Worm (Caenorhabditis elegans) whole organism, L4 larva: Measurements from ENCODE around the gene F09E10.1.

ENCODE experiments used
- ZK546.5 ChIP-seq, 2 experiments: sonication (generic microtip); optimal IDR thresholded peaks; 2 replicates each; lab custom pipeline; 2017; ENCODE audit warnings: missing biosample characterization in 2 of 2, missing genetic modification characterization in 2 of 2
- aha-1 ChIP-seq: fragments of 150-350 bp; peaks from one replicate; lab custom pipeline; 2014; ENCODE audit warnings: missing biosample characterization, missing genetic modification characterization
- arid-1 ChIP-seq: fragments of 200-800 bp; sonication (Bioruptor generic); conservative IDR thresholded peaks from 2 replicates; pipeline ENCODE4 v1.3.6; 2022; ENCODE audit warnings: missing genetic modification reagents, missing genetic modification characterization, missing compliant biosample characterization
- hlh-30 ChIP-seq: sonication (generic microtip); optimal IDR thresholded peaks from 2 replicates; lab custom pipeline; 2017; ENCODE audit warnings: antibody characterized with exemption, mild to moderate bottlenecking, missing genetic modification characterization, missing compliant biosample characterization; ENCODE audit not compliant: insufficient read depth
- lin-39 ChIP-seq: fragments of 150-350 bp; optimal IDR thresholded peaks from 2 replicates; lab custom pipeline; 2014; ENCODE audit warnings: missing biosample characterization, missing genetic modification reagents, missing genetic modification characterization
- lsy-2 ChIP-seq, 2 experiments: fragments of 150-350 bp in 1 of 2; sonication (generic microtip) in 1 of 2; optimal IDR thresholded peaks; 2 replicates each; lab custom pipeline; 2014 to 2017; ENCODE audit warnings: missing biosample characterization in 2 of 2, missing genetic modification characterization in 2 of 2
- nhr-11 ChIP-seq: fragments of 150-350 bp; optimal IDR thresholded peaks from 2 replicates; lab custom pipeline; 2014; ENCODE audit warnings: missing biosample characterization, missing genetic modification characterization
- nhr-28 ChIP-seq: fragments of 150-350 bp; optimal IDR thresholded peaks from 2 replicates; lab custom pipeline; 2014; ENCODE audit warnings: missing biosample characterization, missing genetic modification characterization
- nhr-76 ChIP-seq: fragments of 150-350 bp; optimal IDR thresholded peaks from 2 replicates; lab custom pipeline; 2014; ENCODE audit warnings: missing biosample characterization, missing genetic modification characterization
- pha-4 ChIP-seq, 2 experiments: fragments of 150-350 bp in 1 of 2; fragments of 200-800 bp in 1 of 2; sonication (Bioruptor generic) in 1 of 2; IDR thresholded peaks in 1 of 2; optimal IDR thresholded peaks in 1 of 2; 2 replicates each; pipeline versions ENCODE4 v1.3.6 to Lab custom; 2014 to 2022; ENCODE audit warnings: missing genetic modification characterization in 2 of 2, missing genetic modification reagents in 2 of 2, missing biosample characterization in 1 of 2, missing compliant biosample characterization in 1 of 2
- pqm-1 ChIP-seq: sonication (generic microtip); optimal IDR thresholded peaks from 2 replicates; lab custom pipeline; 2017; ENCODE audit warnings: missing biosample characterization, missing genetic modification characterization
- tra-1 ChIP-seq: fragments of 200-800 bp; sonication (Bioruptor generic); IDR thresholded peaks from 2 replicates; pipeline ENCODE4 v1.3.6; 2022; ENCODE audit warnings: missing genetic modification reagents, missing genetic modification characterization, missing compliant biosample characterization
- unc-62 ChIP-seq, 3 experiments: fragments of 150-350 bp in 1 of 3; sonication (generic microtip); optimal IDR thresholded peaks in 2 of 3; peaks in 1 of 3; 1 replicate in 1 of 3; 2 replicates in 2 of 3; lab custom pipeline; 2014 to 2017; ENCODE audit warnings: missing biosample characterization in 3 of 3, missing genetic modification characterization in 3 of 3, missing genetic modification reagents in 3 of 3, missing genotype in 1 of 3

DNA sequence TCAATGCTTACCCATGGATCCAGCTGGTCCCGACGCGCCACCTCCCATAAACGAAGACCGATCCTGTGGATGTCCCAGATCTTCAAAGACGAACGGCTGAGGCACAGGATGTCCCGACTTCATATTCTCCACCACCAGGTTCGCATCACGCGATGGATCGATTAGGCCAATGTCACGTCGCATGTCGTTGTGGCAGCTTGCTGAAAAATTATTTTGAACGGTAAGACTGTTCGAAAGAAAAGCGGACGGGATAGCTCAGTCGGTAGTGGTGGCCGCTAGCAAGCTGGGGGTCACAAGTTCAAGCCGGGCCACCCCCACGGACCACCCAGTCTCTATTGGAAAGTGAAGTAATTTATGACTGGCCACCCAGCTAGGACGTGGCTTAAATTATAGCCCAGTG, 10.6 kb downstream of the F09E10.1 start:
- TF ChIP-seq pqm-1 (tag; lab: Kevin White, UChicago) (no peak), nhr-11 (tag; lab: Kevin White, UChicago) (no peak), lin-39 (tag; lab: Kevin White, UChicago) (no peak), lsy-2 (tag; optimal IDR thresholded peaks at IDR 0.05; lab: Kevin White, UChicago) (no peak), hlh-30 (tag; lab: Kevin White, UChicago) (no peak), pha-4 (GFP tag; IDR thresholded peaks at IDR 0.05; lab: Robert Waterston, UW) (no peak), pha-4 (tag; optimal IDR thresholded peaks at IDR 0.05; lab: Kevin White, UChicago) (no peak), nhr-76 (no peak), tra-1 (GFP tag; lab: Robert Waterston, UW) (no peak), unc-62 (GFP tag; optimal IDR thresholded peaks at IDR 0.05 in 1 of 2; lab: Kevin White, UChicago) (no peak), unc-62 (tag; optimal IDR thresholded peaks at IDR 0.05; lab: Kevin White, UChicago) (no peak), aha-1 (peak; percentile 97), arid-1 (GFP tag; lab: Robert Waterston, UW) (no peak), ZK546.5 (tag; optimal IDR thresholded peaks at IDR 0.05; lab: Kevin White, UChicago) (no peak), nhr-28 (no peak)
